Fruit fly (Drosophila melanogaster) whole organism, prepupa: ENCODE data around the gene Socs16D.

Experiments used
- Gug ChIP-seq: fragments of 200-800 bp; sonication (Bioruptor generic); IDR thresholded peaks from 2 replicates; pipeline ENCODE4 v1.3.6; 2022; ENCODE audit warnings: missing biosample characterization, missing genetic modification characterization
- pdm3 ChIP-seq: fragments of 200-800 bp; sonication (Bioruptor generic); optimal IDR thresholded peaks from 3 replicates; lab custom pipeline; 2016; ENCODE audit warnings: missing biosample characterization, missing genetic modification characterization

dm6 chrX:17850179-17850578 lies 22.8 kb upstream of the Socs16D start, which contains the start of the genes CG15814 and Spt7:
- TF ChIP-seq Gug (GFP tag; lab: Robert Waterston, UW): no peak
- TF ChIP-seq pdm3 (GFP tag; lab: Kevin White, UChicago): no peak
